Worm (Caenorhabditis elegans) whole organism, late embryonic: ENCODE measurements around the gene F19H6.5.

ENCODE experiments used
- C08G9.2 ChIP-seq: sonication (generic microtip); optimal IDR thresholded peaks from 2 replicates; lab custom pipeline; 2016; ENCODE audit warnings: mild to moderate bottlenecking, missing genetic modification characterization, moderate library complexity, missing compliant biosample characterization
- F13H6.1 ChIP-seq: sonication (generic microtip); optimal IDR thresholded peaks from 2 replicates; lab custom pipeline; 2016; ENCODE audit warnings: missing genetic modification characterization, missing compliant biosample characterization
- K09A11.1 ChIP-seq: sonication (generic microtip); optimal IDR thresholded peaks from 2 replicates; lab custom pipeline; 2017; ENCODE audit warnings: antibody characterized with exemption, mild to moderate bottlenecking, missing genetic modification characterization, missing compliant biosample characterization; ENCODE audit not compliant: insufficient read depth
- T23F11.4 ChIP-seq: fragments of 200-800 bp; sonication (Bioruptor generic); optimal IDR thresholded peaks from 2 replicates; lab custom pipeline; 2018; ENCODE audit warnings: mild to moderate bottlenecking, missing genetic modification characterization, missing compliant biosample characterization
- ceh-18 ChIP-seq: sonication (generic microtip); optimal IDR thresholded peaks from 2 replicates; lab custom pipeline; 2016; ENCODE audit warnings: missing genetic modification characterization, missing compliant biosample characterization
- ceh-19 ChIP-seq: fragments of 200-800 bp; sonication (Bioruptor generic); optimal IDR thresholded peaks from 2 replicates; lab custom pipeline; 2018; ENCODE audit warnings: mild to moderate bottlenecking, missing genetic modification characterization, missing compliant biosample characterization
- ceh-2 ChIP-seq: sonication (generic microtip); optimal IDR thresholded peaks from 2 replicates; lab custom pipeline; 2016; ENCODE audit warnings: missing genotype, missing genetic modification characterization, missing compliant biosample characterization
- ceh-24 ChIP-seq: sonication (generic microtip); optimal IDR thresholded peaks from 2 replicates; lab custom pipeline; 2016; ENCODE audit warnings: mild to moderate bottlenecking, missing genetic modification characterization, missing compliant biosample characterization
- ceh-30 ChIP-seq: fragments of 150-350 bp; optimal IDR thresholded peaks from 2 replicates; lab custom pipeline; 2014; ENCODE audit warnings: missing biosample characterization, missing genetic modification characterization
- ceh-31 ChIP-seq: sonication (generic microtip); optimal IDR thresholded peaks from 2 replicates; lab custom pipeline; 2016; ENCODE audit warnings: missing genetic modification characterization, missing compliant biosample characterization
- ceh-34 ChIP-seq: sonication (generic microtip); optimal IDR thresholded peaks from 2 replicates; lab custom pipeline; 2016; ENCODE audit warnings: mild to moderate bottlenecking, missing genetic modification characterization, missing compliant biosample characterization
- ceh-45 ChIP-seq: fragments of 200-800 bp; sonication (Bioruptor generic); IDR thresholded peaks from 2 replicates; pipeline ENCODE4 v1.3.6; 2022; ENCODE audit warnings: missing genetic modification reagents, missing genetic modification characterization, missing compliant biosample characterization
- ceh-48 ChIP-seq: sonication (generic microtip); optimal IDR thresholded peaks from 2 replicates; lab custom pipeline; 2016; ENCODE audit warnings: missing genetic modification characterization, inconsistent platforms, missing compliant biosample characterization
- ceh-9 ChIP-seq: sonication (generic microtip); optimal IDR thresholded peaks from 2 replicates; lab custom pipeline; 2016; ENCODE audit warnings: mild to moderate bottlenecking, missing genetic modification characterization, inconsistent platforms, missing compliant biosample characterization
- che-1 ChIP-seq: sonication (generic microtip); optimal IDR thresholded peaks from 2 replicates; lab custom pipeline; 2016; ENCODE audit warnings: mild to moderate bottlenecking, missing genetic modification characterization, missing compliant biosample characterization
- dmd-4 ChIP-seq: sonication (generic microtip); optimal IDR thresholded peaks from 2 replicates; lab custom pipeline; 2016; ENCODE audit warnings: borderline replicate concordance, missing genetic modification characterization, missing compliant biosample characterization
- dve-1 ChIP-seq: sonication (generic microtip); optimal IDR thresholded peaks from 2 replicates; lab custom pipeline; 2017; ENCODE audit warnings: antibody characterized with exemption, mild to moderate bottlenecking, missing genetic modification characterization, missing compliant biosample characterization
- fax-1 ChIP-seq: sonication (generic microtip); optimal IDR thresholded peaks from 2 replicates; lab custom pipeline; 2016; ENCODE audit warnings: missing genotype, missing genetic modification characterization, missing compliant biosample characterization
- fkh-10 ChIP-seq: fragments of 150-350 bp; optimal IDR thresholded peaks from 2 replicates; lab custom pipeline; 2014; ENCODE audit warnings: missing biosample characterization, missing genetic modification reagents, missing genetic modification characterization
- gmeb-2 ChIP-seq: sonication (generic microtip); optimal IDR thresholded peaks from 2 replicates; lab custom pipeline; 2016; ENCODE audit warnings: missing genetic modification characterization, inconsistent platforms, missing compliant biosample characterization
- hlh-13 ChIP-seq: fragments of 200-800 bp; sonication (Bioruptor generic); optimal IDR thresholded peaks from 2 replicates; lab custom pipeline; 2018; ENCODE audit warnings: mild to moderate bottlenecking, missing genetic modification characterization, missing compliant biosample characterization
- hlh-15 ChIP-seq: sonication (generic microtip); optimal IDR thresholded peaks from 2 replicates; lab custom pipeline; 2016; ENCODE audit warnings: missing genetic modification characterization, missing compliant biosample characterization
- hlh-30 ChIP-seq: sonication (generic microtip); optimal IDR thresholded peaks from 2 replicates; lab custom pipeline; 2017; ENCODE audit warnings: antibody characterized with exemption, missing genetic modification characterization, missing compliant biosample characterization; ENCODE audit not compliant: insufficient read depth
- hlh-6 ChIP-seq: sonication (generic microtip); optimal IDR thresholded peaks from 2 replicates; lab custom pipeline; 2016; ENCODE audit warnings: missing genotype, missing genetic modification characterization, missing compliant biosample characterization
- lim-6 ChIP-seq: sonication (generic microtip); optimal IDR thresholded peaks from 2 replicates; lab custom pipeline; 2016; ENCODE audit warnings: missing genetic modification characterization, missing compliant biosample characterization
- madf-2 ChIP-seq: sonication (generic microtip); optimal IDR thresholded peaks from 2 replicates; lab custom pipeline; 2017; ENCODE audit warnings: missing genetic modification characterization, missing compliant biosample characterization
- nfya-1 ChIP-seq: sonication (generic microtip); optimal IDR thresholded peaks from 2 replicates; lab custom pipeline; 2017; ENCODE audit warnings: missing genetic modification characterization, mild to moderate bottlenecking, missing compliant biosample characterization, antibody characterized with exemption, moderate library complexity
- nhr-11 ChIP-seq: fragments of 150-350 bp; optimal IDR thresholded peaks from 2 replicates; lab custom pipeline; 2014; ENCODE audit warnings: missing biosample characterization, missing genetic modification characterization
- nhr-232 ChIP-seq: sonication (generic microtip); optimal IDR thresholded peaks from 2 replicates; lab custom pipeline; 2016; ENCODE audit warnings: missing genetic modification characterization, missing compliant biosample characterization
- odd-2 ChIP-seq: sonication (generic microtip); optimal IDR thresholded peaks from 2 replicates; lab custom pipeline; 2017; ENCODE audit warnings: antibody characterized with exemption, mild to moderate bottlenecking, missing genetic modification characterization, missing compliant biosample characterization
- pat-9 ChIP-seq: fragments of 200-800 bp; sonication (Bioruptor generic); optimal IDR thresholded peaks from 2 replicates; lab custom pipeline; 2018; ENCODE audit warnings: mild to moderate bottlenecking, missing genetic modification characterization, moderate library complexity, missing compliant biosample characterization
- pax-1 ChIP-seq: fragments of 150-350 bp; optimal IDR thresholded peaks from 2 replicates; lab custom pipeline; 2014; ENCODE audit warnings: missing biosample characterization, missing genetic modification characterization
- pha-4 ChIP-seq: fragments of 150-350 bp; optimal IDR thresholded peaks from 2 replicates; lab custom pipeline; 2018; ENCODE audit warnings: missing biosample characterization, missing genetic modification reagents, missing genetic modification characterization
- pqm-1 ChIP-seq: sonication (generic microtip); optimal IDR thresholded peaks from 2 replicates; lab custom pipeline; 2016; ENCODE audit warnings: missing genetic modification characterization, missing compliant biosample characterization
- pros-1 ChIP-seq: fragments of 150-350 bp; optimal IDR thresholded peaks from 2 replicates; lab custom pipeline; 2014; ENCODE audit warnings: missing biosample characterization, missing genetic modification reagents, missing genetic modification characterization
- rnt-1 ChIP-seq: sonication (generic microtip); optimal IDR thresholded peaks from 2 replicates; lab custom pipeline; 2016; ENCODE audit warnings: missing genetic modification characterization, missing compliant biosample characterization
- sdc-2 ChIP-seq: sonication (generic microtip); optimal IDR thresholded peaks from 2 replicates; lab custom pipeline; 2016; ENCODE audit warnings: missing genotype, missing genetic modification characterization, missing compliant biosample characterization
- sox-4 ChIP-seq: sonication (generic microtip); optimal IDR thresholded peaks from 2 replicates; lab custom pipeline; 2017; ENCODE audit warnings: mild to moderate bottlenecking, missing genetic modification characterization, inconsistent platforms, missing compliant biosample characterization
- syd-9 ChIP-seq: sonication (generic microtip); optimal IDR thresholded peaks from 2 replicates; lab custom pipeline; 2016; ENCODE audit warnings: mild to moderate bottlenecking, missing genetic modification characterization, moderate library complexity, missing compliant biosample characterization
- tbx-2 ChIP-seq: sonication (generic microtip); optimal IDR thresholded peaks from 2 replicates; lab custom pipeline; 2016; ENCODE audit warnings: missing genetic modification characterization, missing compliant biosample characterization
- ttx-3 ChIP-seq: sonication (generic microtip); optimal IDR thresholded peaks from 2 replicates; lab custom pipeline; 2016; ENCODE audit warnings: missing genetic modification reagents, missing genetic modification characterization, missing compliant biosample characterization
- unc-3 ChIP-seq, 2 experiments: fragments of 200-800 bp in 1 of 2; sonication (Bioruptor generic) in 1 of 2; sonication (generic microtip) in 1 of 2; conservative IDR thresholded peaks in 1 of 2; optimal IDR thresholded peaks in 1 of 2; 2 replicates each; pipeline versions ENCODE4 v1.3.6 to Lab custom; 2016 to 2022; ENCODE audit warnings: missing compliant biosample characterization in 2 of 2, missing genetic modification characterization in 2 of 2, missing genetic modification reagents in 1 of 2
- unc-42 ChIP-seq: sonication (generic microtip); optimal IDR thresholded peaks from 2 replicates; lab custom pipeline; 2016; ENCODE audit warnings: missing genotype, missing genetic modification characterization, missing compliant biosample characterization
- unc-55 ChIP-seq: sonication (generic microtip); optimal IDR thresholded peaks from 2 replicates; lab custom pipeline; 2017; ENCODE audit warnings: missing biosample characterization, missing genetic modification reagents, missing genetic modification characterization
- unc-86 ChIP-seq: sonication (generic microtip); optimal IDR thresholded peaks from 2 replicates; lab custom pipeline; 2016; ENCODE audit warnings: missing genetic modification characterization, missing compliant biosample characterization
- ztf-16 ChIP-seq: sonication (generic microtip); optimal IDR thresholded peaks from 2 replicates; lab custom pipeline; 2017; ENCODE audit warnings: missing genetic modification characterization, missing compliant biosample characterization

Gene F19H6.5

DNA sequence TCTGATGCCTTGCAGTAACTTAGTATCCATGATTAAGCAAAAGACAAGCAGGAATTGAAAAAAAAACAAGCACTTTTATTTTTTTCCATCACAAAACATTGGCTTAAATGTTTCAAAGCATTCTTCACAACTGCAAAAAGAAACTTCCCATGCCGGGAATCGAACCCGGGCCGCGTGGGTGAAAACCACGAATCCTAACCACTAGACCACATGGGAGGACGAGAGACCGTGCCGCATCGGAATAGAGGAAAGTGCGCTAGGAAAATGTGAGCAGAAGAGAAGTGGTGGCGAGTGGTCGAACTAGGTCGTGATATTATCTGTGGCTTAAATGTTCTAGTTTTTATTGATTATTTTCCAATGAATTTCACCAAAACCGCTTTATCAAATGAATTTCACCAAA is 2.8 kb upstream of the F19H6.5 start (continued):
- TF ChIP-seq T23F11.4 (GFP tag; lab: Kevin White, UChicago) (peak; percentile 32), ceh-9 (tag; lab: Kevin White, UChicago) (no peak), hlh-30 (tag; lab: Kevin White, UChicago) (peak; percentile 36), ceh-19 (GFP tag; lab: Kevin White, UChicago) (peak; percentile 32), rnt-1 (tag; lab: Kevin White, UChicago) (peak; percentile 53), fkh-10 (GFP tag; lab: Kevin White, UChicago) (peak; percentile 56), nhr-232 (tag; lab: Kevin White, UChicago) (peak; percentile 43), nhr-11 (tag; lab: Kevin White, UChicago) (no peak), sox-4 (tag; lab: Kevin White, UChicago) (peak; percentile 40), pat-9 (tag; lab: Kevin White, UChicago) (peak; percentile 66), C08G9.2 (tag; lab: Kevin White, UChicago) (peak; percentile 53), fax-1 (tag; lab: Kevin White, UChicago) (peak; percentile 1), ceh-48 (tag; lab: Kevin White, UChicago) (peak; percentile 27), unc-86 (tag; lab: Kevin White, UChicago) (no peak), pros-1 (no peak), ceh-2 (tag; lab: Kevin White, UChicago) (peak; percentile 19), che-1 (tag; lab: Kevin White, UChicago) (peak; percentile 56), madf-2 (tag; lab: Kevin White, UChicago) (no peak)

DNA sequence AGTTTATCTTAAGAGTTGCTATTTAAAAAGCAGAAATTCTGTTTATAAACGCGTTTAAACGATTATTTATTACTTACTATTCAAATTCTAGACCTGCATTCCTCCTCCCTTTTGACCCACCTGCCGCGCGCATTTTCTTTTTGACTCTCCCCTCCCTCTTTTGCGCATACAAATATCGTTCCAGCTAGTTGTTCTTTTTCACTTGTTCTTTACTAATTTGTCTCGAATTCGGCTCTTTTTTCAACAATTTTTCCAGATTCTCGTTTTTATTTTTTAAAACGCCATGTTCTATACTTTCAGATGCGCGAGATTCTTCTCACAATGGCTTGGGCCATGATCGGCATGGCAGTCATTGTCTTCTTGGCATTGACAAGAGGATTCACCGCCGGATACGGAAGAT is 684 bp upstream of the F19H6.5 start, which contains the start of gene F19H6.4:
TSS of gene F19H6.4 (plus strand) at position 301 of the 400 bp plus-strand sequence.
- TF ChIP-seq ceh-34 (tag; lab: Kevin White, UChicago) (no peak), hlh-6 (no peak), ceh-2 (tag; lab: Kevin White, UChicago) (no peak), ceh-19 (GFP tag; lab: Kevin White, UChicago) (no peak), ttx-3 (tag; lab: Kevin White, UChicago) (no peak), odd-2 (tag; lab: Kevin White, UChicago) (no peak), ztf-16 (no peak), che-1 (tag; lab: Kevin White, UChicago) (no peak), pha-4 (tag; lab: Kevin White, UChicago) (no peak), ceh-45 (GFP tag; lab: Robert Waterston, UW) (no peak), hlh-15 (tag; lab: Kevin White, UChicago) (no peak), gmeb-2 (tag; lab: Kevin White, UChicago) (no peak), ceh-24 (tag; lab: Kevin White, UChicago) (no peak), hlh-13 (GFP tag; lab: Kevin White, UChicago) (no peak), ceh-30 (tag; lab: Kevin White, UChicago) (no peak), nhr-11 (tag; lab: Kevin White, UChicago) (no peak), F13H6.1 (tag; lab: Kevin White, UChicago) (no peak)

DNA sequence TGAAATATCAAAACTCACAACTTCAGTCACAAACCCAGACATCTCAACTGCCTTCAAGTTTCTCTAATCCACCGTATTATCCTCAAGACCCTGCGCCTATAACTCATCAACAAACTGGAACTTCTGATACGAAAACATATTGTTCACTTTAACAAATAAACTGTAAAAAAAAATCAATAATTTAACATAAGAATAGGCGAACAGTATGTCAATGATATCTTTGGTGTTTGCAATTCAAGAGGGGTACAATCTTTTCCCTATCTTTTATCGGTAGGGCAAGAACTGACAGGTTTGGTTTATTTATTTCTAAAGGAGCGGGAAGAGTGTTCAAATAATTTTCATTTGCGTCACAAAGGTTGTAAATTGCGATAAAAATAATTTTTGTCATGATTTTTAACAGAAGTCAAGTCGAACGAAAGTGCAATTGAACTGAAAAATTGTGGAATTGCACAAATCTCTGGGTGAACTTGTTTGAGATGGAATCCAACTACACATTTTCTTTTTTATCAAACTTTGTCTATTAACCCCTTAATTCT is 1.7 kb downstream of the F19H6.5 start:
- peak; percentile 1 for TF ChIP-seq ceh-30 (tag; lab: Kevin White, UChicago)
- peak; percentile 73 for TF ChIP-seq nhr-11 (tag; lab: Kevin White, UChicago)
- TF ChIP-seq pax-1 (tag; lab: Kevin White, UChicago): peak; percentile 20
- TF ChIP-seq unc-3 (GFP tag; conservative IDR thresholded peaks at IDR 0.05; lab: Robert Waterston, UW): peak; percentile 9; the same call in 1 of the 2 replicates
- peak; percentile 55 for TF ChIP-seq unc-3 (tag; optimal IDR thresholded peaks at IDR 0.05; lab: Kevin White, UChicago)
- TF ChIP-seq dve-1 (tag; lab: Kevin White, UChicago): peak; percentile 96
- TF ChIP-seq unc-55 (GFP tag; lab: Kevin White, UChicago): no peak
- TF ChIP-seq ceh-31 (tag; lab: Kevin White, UChicago): peak; percentile 64
- TF ChIP-seq hlh-15 (tag; lab: Kevin White, UChicago): no peak
- peak; percentile 71 for TF ChIP-seq tbx-2 (tag; lab: Kevin White, UChicago)
- TF ChIP-seq unc-42 (tag; lab: Kevin White, UChicago): peak; percentile 65
- TF ChIP-seq pqm-1 (tag; lab: Kevin White, UChicago): peak; percentile 33
- peak; percentile 99 for TF ChIP-seq sdc-2 (tag; lab: Kevin White, UChicago)
- no peak for TF ChIP-seq gmeb-2 (tag; lab: Kevin White, UChicago)
- TF ChIP-seq pha-4 (tag; lab: Kevin White, UChicago): no peak
- TF ChIP-seq dmd-4 (tag; lab: Kevin White, UChicago): no peak
- peak; percentile 85 for TF ChIP-seq rnt-1 (tag; lab: Kevin White, UChicago)
- TF ChIP-seq lim-6 (tag; lab: Kevin White, UChicago): no peak
- TF ChIP-seq K09A11.1: peak; percentile 78
- peak; percentile 94 for TF ChIP-seq ceh-18 (tag; lab: Kevin White, UChicago)
- TF ChIP-seq syd-9 (tag; lab: Kevin White, UChicago): peak; percentile 51
- peak; percentile 87 for TF ChIP-seq nfya-1 (tag; lab: Kevin White, UChicago)
